Fruit fly (Drosophila melanogaster): ENCODE measurements around the gene ry.

The ry gene

dm6 chr3R:13033670-13034069, 1.3 kb downstream of the ry start:
- no peak for TF ChIP-seq Dll (optimal IDR thresholded peaks at IDR 0.05)

dm6 chr3R:13036064-13036463, 3.7 kb downstream of the ry start:
- TF ChIP-seq Dll (optimal IDR thresholded peaks at IDR 0.05) (no peak), pan (optimal IDR thresholded peaks at IDR 0.05) (no peak), CG8478 (optimal IDR thresholded peaks at IDR 0.05) (no peak)

DNA sequence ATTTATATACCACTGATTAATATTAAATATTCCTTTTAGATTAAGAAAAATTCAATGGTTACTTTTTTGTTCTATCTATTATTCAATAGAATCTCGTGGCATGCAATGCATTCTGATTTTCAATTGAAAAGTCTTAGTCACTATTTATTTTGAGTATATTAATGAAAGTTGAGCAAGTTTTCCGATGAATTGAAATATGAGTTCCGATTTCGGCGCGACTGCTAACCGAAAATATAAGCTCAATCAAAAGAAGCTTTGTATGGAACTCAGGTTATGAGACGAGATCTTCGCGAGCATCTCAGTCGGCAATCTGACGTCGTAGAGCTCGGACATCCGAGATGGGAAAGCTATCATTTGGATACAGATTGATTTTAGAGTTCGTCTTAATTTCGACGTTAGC, 5.7 kb downstream of the ry start, which contains the start of gene CG11668:
TSS of gene CG11668 (plus strand) at position 301 of the 400 bp plus-strand sequence.
- TF ChIP-seq pan (optimal IDR thresholded peaks at IDR 0.05) (no peak), CG8478 (optimal IDR thresholded peaks at IDR 0.05) (no peak), EcR (GFP tag; optimal IDR thresholded peaks at IDR 0.05) (no peak), psq (optimal IDR thresholded peaks at IDR 0.05) (no peak), Dll (optimal IDR thresholded peaks at IDR 0.05) (no peak), usp (GFP tag; optimal IDR thresholded peaks at IDR 0.05) (no peak)

dm6 chr3R:13039037-13039583, 6.8 kb downstream of the ry start:
- TF ChIP-seq pan (optimal IDR thresholded peaks at IDR 0.05), result no peak
- TF ChIP-seq Dll (optimal IDR thresholded peaks at IDR 0.05), result no peak
- no peak for TF ChIP-seq usp (GFP tag; optimal IDR thresholded peaks at IDR 0.05)
- TF ChIP-seq EcR (GFP tag; optimal IDR thresholded peaks at IDR 0.05), result no peak
- TF ChIP-seq CG8478 (optimal IDR thresholded peaks at IDR 0.05), result no peak
- TF ChIP-seq psq (optimal IDR thresholded peaks at IDR 0.05), result no peak

- TF ChIP-seq pan (optimal IDR thresholded peaks at IDR 0.05) (no peak), EcR (GFP tag; optimal IDR thresholded peaks at IDR 0.05) (no peak), Dll (optimal IDR thresholded peaks at IDR 0.05) (no peak), psq (optimal IDR thresholded peaks at IDR 0.05) (no peak), usp (GFP tag; optimal IDR thresholded peaks at IDR 0.05) (no peak), CG8478 (optimal IDR thresholded peaks at IDR 0.05) (no peak)
Observed at dm6 chr3R:13041750-13042149, 9.4 kb downstream of the ry start, which contains the start of gene CG11670. Gene CG11670, plus strand, starts transcription at chr3R:13042050.

DNA sequence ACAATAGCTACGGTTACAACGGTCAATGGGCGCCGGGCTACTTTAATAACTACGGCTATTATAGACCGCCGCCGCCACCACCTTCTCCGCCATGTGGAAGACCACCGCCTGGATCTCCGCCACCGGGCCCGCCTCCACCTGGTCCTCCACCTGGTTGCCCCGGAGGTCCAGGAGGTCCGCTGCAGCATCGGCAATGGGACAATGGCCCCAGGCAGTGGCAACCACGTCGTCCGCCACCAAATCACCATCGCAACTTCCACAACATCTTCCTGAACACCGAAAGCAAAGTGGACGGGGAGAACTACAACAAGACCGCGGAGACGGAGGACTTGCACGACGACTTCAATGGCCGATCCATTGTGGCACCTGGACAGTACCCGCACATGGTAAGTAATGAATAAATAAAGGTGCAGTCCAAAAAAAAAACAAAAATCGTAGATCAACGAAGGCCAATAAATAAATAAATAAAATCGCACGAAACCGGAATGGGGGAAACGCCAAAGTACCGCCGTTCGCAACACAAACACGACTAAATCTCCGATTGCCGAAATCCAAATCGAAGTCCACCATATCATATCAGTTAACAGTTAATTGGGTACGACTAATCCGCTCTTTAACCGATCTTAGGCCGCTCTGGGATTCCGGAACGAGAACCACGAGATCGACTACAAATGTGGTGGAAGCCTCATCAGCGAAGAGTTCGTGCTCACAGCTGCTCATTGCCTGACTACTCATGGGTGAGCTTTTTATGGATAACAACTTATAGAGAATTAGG, 10.1 kb downstream of the ry start, which contains the start of gene snk:
TSS of gene snk (minus strand) at position 513 of the 775 bp plus-strand sequence.
- no peak for TF ChIP-seq psq (optimal IDR thresholded peaks at IDR 0.05)
- no peak for TF ChIP-seq CG8478 (optimal IDR thresholded peaks at IDR 0.05)
- TF ChIP-seq usp (GFP tag; optimal IDR thresholded peaks at IDR 0.05), result no peak
- TF ChIP-seq EcR (GFP tag; optimal IDR thresholded peaks at IDR 0.05), result no peak

DNA sequence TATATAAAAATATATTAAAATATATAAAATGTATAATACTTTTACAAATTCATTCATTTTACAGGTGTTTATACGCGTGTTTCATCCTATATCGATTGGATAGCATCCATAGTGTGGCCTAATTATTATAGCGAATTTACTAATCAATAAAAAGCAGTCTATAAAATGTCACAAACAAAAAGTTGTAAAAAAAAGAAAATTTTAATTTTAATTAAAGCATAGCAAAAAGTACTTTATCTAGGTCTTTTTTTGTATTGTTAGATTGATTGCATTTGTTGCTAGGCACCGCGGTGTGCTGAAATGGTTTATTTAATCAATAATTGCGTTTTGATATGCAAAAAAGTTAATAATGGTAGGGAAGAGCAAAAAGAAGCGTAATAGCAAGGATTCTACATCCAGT, 11.5 kb downstream of the ry start, which contains the start of gene CG45122:
TSS of gene CG45122 (plus strand) at position 301 of the 400 bp plus-strand sequence.
- TF ChIP-seq Dll (optimal IDR thresholded peaks at IDR 0.05), result no peak
- no peak for TF ChIP-seq EcR (GFP tag; optimal IDR thresholded peaks at IDR 0.05)
- no peak for TF ChIP-seq usp (GFP tag; optimal IDR thresholded peaks at IDR 0.05)
- TF ChIP-seq psq (optimal IDR thresholded peaks at IDR 0.05), result no peak
- no peak for TF ChIP-seq pan (optimal IDR thresholded peaks at IDR 0.05)
- no peak for TF ChIP-seq CG8478 (optimal IDR thresholded peaks at IDR 0.05)

- TF ChIP-seq CG8478 (optimal IDR thresholded peaks at IDR 0.05) (no peak), EcR (GFP tag; optimal IDR thresholded peaks at IDR 0.05) (no peak), pan (optimal IDR thresholded peaks at IDR 0.05) (no peak), usp (GFP tag; optimal IDR thresholded peaks at IDR 0.05) (no peak), psq (optimal IDR thresholded peaks at IDR 0.05) (no peak), Dll (optimal IDR thresholded peaks at IDR 0.05) (no peak)
Observed at dm6 chr3R:13044459-13044858, 12.1 kb downstream of the ry start, which contains the start of gene Hsc70-2. Gene Hsc70-2, plus strand, starts transcription at chr3R:13044759.

dm6 chr3R:13047431-13047830, 15.1 kb downstream of the ry start, which contains the start of gene CG31157:
Gene CG31157, plus strand, starts transcription at chr3R:13047731.
- no peak for TF ChIP-seq Dll (optimal IDR thresholded peaks at IDR 0.05)

dm6 chr3R:13051298-13051723, 19.0 kb downstream of the ry start, which contains the start of gene CG7966:
Gene CG7966, minus strand, starts transcription at chr3R:13051453.
- TF ChIP-seq EcR (GFP tag; optimal IDR thresholded peaks at IDR 0.05) (no peak), usp (GFP tag; optimal IDR thresholded peaks at IDR 0.05) (no peak), CG8478 (optimal IDR thresholded peaks at IDR 0.05) (no peak), pan (optimal IDR thresholded peaks at IDR 0.05) (no peak), Dll (optimal IDR thresholded peaks at IDR 0.05) (no peak), psq (optimal IDR thresholded peaks at IDR 0.05) (no peak)

dm6 chr3R:13051942-13052693, 19.8 kb downstream of the ry start, which contains the start of gene pic:
Gene pic, plus strand, starts transcription at chr3R:13052245.
- no peak for TF ChIP-seq psq (optimal IDR thresholded peaks at IDR 0.05)
- no peak for TF ChIP-seq pan (optimal IDR thresholded peaks at IDR 0.05)
- no peak for TF ChIP-seq EcR (GFP tag; optimal IDR thresholded peaks at IDR 0.05)
- TF ChIP-seq usp (GFP tag; optimal IDR thresholded peaks at IDR 0.05), result no peak
- no peak for TF ChIP-seq Dll (optimal IDR thresholded peaks at IDR 0.05)
- no peak for TF ChIP-seq CG8478 (optimal IDR thresholded peaks at IDR 0.05)

- TF ChIP-seq pan (optimal IDR thresholded peaks at IDR 0.05), result no peak
- no peak for TF ChIP-seq Dll (optimal IDR thresholded peaks at IDR 0.05)
- no peak for TF ChIP-seq psq (optimal IDR thresholded peaks at IDR 0.05)
Observed at dm6 chr3R:13056553-13056952, 24.2 kb downstream of the ry start.

Data from whole organism.